Fruit fly (Drosophila melanogaster): Measurements from ENCODE around the gene CG43798.

CG43798 gene

DNA sequence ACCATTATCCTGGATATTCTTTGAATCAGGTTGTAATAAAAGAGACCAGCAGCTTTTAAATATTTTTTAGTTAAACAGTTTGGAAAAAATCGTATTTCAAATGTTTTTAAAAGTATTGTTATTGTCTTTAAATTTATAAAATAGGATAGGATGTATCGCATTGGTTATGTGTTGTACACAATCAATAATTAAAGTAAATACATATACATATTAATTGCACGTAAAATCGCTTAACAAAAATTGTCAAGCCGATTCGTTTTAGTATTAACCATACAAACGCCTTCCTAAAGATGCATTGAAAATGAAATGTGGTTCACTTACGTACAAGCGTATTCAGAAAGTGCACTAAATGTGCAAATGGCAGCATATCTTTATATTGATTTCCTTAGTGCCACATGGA lies at the start of gene CG43798:
Gene CG43798 (plus strand): TSS at position 301 of the 400 bp plus-strand sequence.
- no peak for TF ChIP-seq CG8478 (optimal IDR thresholded peaks at IDR 0.05)
- no peak for TF ChIP-seq CTCF (optimal IDR thresholded peaks at IDR 0.05)

DNA sequence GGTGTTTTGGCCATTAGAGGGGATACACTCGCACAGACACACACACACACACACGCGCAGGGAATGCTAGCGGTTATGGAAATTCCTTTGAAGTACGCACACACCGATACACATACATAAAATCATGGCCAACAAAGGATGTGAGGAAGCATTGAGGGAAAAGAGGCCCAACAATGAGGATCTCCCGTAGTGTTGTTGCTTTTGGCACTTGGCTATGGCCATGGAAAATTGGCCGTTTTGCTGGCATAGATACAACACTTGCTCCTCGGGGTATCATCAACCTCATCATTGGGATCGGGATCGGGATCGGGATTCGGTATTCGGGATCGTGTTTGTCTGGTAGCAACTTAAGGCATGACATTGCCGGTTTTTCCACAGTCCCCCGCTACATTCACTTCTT lies 49.3 kb upstream of the CG43798 start:
- no peak for TF ChIP-seq CG8478 (optimal IDR thresholded peaks at IDR 0.05)
- no peak for TF ChIP-seq CTCF (optimal IDR thresholded peaks at IDR 0.05)

DNA sequence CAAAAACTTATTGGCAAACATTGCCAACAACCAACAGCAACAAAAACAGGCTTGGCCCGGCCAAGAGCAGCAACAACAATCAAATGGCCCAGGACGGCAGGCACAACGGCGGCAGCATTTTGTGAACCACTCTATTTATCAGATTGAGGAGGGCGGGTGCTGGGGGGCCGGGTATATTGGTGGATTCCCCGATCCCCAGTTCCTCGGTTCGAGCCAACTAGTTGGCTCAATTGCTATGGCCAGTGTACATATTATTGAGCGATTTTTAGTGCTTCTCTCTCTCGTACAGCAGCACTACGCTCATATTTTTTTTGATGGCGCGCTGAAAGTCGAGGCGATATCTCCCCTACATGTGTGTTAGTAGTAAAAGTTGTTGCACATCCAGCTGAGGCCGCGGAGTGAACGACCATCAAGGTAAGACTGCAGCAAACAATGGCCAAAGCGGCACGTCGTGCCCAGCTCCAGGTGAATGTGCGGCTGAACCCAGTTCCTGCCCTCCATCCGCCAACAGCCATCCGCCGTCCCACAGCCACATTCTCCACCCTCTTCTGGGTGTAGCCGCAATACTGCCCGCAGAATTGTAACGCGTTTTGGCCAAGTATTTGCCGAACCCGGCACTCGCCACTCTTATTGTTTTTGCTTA lies 46.9 kb upstream of the CG43798 start:
- TF ChIP-seq CG8478 (optimal IDR thresholded peaks at IDR 0.05): no peak
- TF ChIP-seq CTCF (optimal IDR thresholded peaks at IDR 0.05): no peak

DNA sequence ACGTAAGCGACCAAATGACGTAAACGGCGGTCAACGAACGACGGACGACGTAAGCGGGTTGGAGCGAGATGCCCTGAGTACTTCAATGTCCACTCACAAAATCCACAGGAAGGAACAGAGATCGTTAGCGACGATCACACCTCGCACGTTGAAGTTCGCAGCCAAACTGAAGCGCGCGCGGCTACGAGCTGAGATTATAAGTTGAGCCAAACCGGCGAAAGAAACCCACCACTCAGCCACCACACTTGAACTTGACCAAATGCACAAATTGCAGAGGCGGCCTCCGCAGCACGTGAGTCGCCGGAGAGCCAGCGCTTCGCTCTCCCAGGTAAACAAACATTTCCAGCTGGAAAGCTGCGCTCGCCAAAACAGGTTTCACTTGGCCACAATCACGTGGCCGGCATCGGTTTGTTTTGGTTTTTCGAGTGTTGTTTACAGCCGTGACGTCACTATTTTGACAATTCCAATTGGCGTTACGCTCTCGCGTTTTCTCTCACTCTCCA lies 32.7 kb upstream of the CG43798 start, which contains the start of gene dpy:
Gene dpy (minus strand): TSS at position 161 of the 503 bp plus-strand sequence.
- no peak for TF ChIP-seq CG8478 (optimal IDR thresholded peaks at IDR 0.05)
- no peak for TF ChIP-seq CTCF (optimal IDR thresholded peaks at IDR 0.05)

DNA sequence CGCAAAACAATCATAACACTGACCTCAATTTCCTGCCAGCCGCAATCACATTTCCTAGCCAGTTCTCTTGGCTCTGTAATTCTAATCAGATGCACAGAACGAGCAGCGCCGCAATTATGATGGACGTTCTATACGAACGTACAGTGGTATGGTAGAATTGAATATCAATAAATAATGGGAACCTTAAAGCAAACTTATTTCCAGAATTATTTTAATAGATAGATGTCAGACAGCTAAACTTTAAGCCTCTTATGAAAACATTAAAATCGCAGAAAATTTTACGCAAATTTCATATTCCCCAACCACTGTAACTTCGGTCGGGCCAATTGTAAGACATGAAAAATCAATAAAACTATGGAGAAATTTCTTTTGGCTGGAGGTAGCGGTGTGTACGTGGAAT lies 27.7 kb upstream of the CG43798 start:
- TF ChIP-seq CTCF (optimal IDR thresholded peaks at IDR 0.05) (no peak), CG8478 (optimal IDR thresholded peaks at IDR 0.05) (no peak)

DNA sequence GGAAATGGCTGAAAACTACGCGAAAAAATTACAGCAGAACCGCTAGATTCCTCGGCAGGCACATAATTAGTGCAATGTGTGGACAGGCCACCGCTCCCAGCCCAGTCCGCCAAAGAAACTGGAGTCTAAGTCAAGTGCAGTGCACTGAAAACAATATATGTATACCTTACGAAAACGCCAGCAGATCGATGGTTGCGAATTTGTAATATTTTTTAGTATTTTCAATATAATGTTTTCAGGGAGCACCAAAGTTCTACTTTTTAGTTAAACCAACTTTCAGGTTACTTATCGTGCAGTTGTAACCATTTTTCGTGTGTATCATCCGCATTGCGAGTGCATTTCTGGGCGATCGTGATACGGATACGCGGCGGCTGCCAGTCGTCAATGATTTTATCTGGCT lies 24.9 kb upstream of the CG43798 start:
- no peak for TF ChIP-seq CTCF (optimal IDR thresholded peaks at IDR 0.05)
- TF ChIP-seq CG8478 (optimal IDR thresholded peaks at IDR 0.05): no peak

DNA sequence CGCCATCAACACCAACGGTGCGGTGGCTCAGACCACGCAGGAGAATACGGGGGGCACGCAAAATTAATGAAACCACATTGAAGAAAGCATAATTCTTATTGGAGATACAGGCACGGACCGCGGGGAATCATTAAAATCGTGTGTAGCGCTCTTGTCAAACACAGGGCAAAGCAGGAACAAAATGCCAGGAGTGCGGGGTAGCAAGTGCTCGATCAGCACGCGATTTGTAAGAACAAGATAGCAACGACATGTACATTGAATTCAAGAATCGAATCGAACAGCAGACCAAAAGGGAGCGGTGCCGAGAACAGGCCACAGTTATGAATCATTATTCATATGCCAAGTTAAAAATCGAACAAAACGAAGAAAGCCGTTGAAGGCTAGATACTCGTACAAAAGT lies 19.9 kb upstream of the CG43798 start:
- TF ChIP-seq CTCF (optimal IDR thresholded peaks at IDR 0.05) (no peak), CG8478 (optimal IDR thresholded peaks at IDR 0.05) (no peak)

DNA sequence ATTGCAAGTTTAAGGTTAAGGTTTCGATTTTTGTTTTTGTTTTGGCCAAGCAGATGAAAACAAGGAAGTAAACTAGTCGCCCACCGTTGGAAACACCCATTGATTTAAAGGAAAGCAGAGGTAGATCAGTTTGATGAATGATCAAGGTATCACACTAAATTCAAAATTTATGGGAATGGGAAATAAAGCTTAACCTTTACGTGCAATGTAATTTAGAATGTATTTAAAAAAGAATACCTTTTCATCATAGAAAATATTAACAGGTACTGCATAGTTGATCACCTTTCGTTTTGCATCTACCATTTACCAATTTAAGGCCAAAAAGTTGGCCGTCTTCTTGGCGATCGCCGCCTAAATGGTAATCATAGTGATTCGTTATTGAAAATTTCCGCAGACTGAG lies 13.9 kb upstream of the CG43798 start:
- no peak for TF ChIP-seq CTCF (optimal IDR thresholded peaks at IDR 0.05)
- TF ChIP-seq CG8478 (optimal IDR thresholded peaks at IDR 0.05): no peak

DNA sequence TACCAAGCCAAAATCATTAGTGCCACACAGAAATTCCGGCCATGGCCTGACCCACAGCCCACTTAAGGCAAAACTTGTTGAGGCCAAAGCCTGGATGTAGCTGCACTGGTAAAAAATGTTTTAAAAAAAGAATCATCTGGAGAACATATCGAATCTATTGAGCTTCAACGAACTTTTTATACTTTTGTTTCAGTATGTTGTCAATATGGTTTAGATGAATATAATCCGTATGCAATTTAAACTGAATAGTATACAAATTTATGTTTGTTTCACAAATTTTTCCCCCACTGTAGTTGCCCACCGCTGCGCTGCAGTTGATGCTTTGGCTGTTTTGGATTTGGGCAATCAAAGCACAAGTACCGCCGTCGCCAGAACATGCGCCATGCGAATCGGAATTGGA lies 11.5 kb upstream of the CG43798 start:
- TF ChIP-seq CTCF (optimal IDR thresholded peaks at IDR 0.05) (no peak), CG8478 (optimal IDR thresholded peaks at IDR 0.05) (no peak)

DNA sequence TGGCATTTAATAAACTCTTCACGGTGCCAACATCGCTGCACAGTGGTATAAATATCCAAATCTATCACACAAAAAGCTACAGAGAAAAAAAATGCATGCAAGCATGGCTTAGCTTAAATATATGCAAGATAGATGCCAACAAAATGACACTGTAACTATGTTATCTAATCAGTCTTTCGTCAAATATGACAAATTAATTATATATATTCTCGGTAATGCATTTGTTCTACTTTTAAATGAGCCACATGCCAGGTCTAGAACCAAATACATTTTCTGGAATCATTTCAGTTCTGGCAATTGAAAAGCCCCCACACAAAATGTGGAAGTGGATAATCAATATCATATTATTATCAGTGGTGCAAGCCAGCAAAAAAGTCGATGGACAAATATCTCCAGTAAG lies 5.9 kb upstream of the CG43798 start, which contains the start of gene BG642163:
Gene BG642163 (plus strand): TSS at position 301 of the 400 bp plus-strand sequence.
- no peak for TF ChIP-seq CG8478 (optimal IDR thresholded peaks at IDR 0.05)
- no peak for TF ChIP-seq CTCF (optimal IDR thresholded peaks at IDR 0.05)

DNA sequence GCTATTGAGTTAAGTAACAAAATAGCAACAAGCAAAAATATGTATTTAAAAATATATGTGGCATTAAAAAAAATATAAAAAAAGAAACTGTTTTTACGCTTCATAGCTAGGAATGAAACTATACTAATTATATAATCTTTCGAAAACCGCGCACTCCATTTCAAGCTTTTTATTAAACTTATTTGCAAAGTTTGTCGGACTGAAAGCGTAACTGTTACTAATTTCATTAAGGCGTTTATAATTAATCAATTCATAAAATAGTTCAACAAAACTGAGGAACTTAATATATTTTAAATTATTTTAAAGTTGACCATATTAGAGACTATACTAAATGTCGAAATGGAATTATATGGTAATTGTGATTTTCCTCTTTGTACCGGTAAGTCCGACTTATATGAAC lies 4.2 kb upstream of the CG43798 start, which contains the start of gene CG15635:
Gene CG15635 (plus strand): TSS at position 301 of the 400 bp plus-strand sequence.
- TF ChIP-seq CTCF (optimal IDR thresholded peaks at IDR 0.05) (no peak), CG8478 (optimal IDR thresholded peaks at IDR 0.05) (no peak)

DNA sequence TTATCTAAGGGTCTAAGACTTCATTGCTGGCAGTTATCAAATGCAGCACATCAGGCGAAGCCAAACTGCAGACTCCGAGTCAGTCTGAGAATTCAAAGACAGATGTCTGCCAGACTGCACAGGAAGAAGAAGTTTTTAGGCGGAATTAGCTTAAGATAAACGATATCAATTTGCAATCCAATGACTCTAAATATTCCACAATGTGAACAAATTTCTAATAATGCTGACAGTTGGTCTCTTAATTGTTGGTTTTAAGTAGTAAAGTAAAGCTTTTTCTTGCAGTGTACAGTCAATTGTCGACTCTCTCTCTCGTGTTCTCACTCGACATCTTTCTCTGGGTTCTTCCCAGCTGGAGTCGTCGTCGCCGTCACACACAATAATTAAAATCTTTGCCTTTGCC lies 2.0 kb downstream of the CG43798 start:
- no peak for TF ChIP-seq CTCF (optimal IDR thresholded peaks at IDR 0.05)
- TF ChIP-seq CG8478 (optimal IDR thresholded peaks at IDR 0.05): no peak

DNA sequence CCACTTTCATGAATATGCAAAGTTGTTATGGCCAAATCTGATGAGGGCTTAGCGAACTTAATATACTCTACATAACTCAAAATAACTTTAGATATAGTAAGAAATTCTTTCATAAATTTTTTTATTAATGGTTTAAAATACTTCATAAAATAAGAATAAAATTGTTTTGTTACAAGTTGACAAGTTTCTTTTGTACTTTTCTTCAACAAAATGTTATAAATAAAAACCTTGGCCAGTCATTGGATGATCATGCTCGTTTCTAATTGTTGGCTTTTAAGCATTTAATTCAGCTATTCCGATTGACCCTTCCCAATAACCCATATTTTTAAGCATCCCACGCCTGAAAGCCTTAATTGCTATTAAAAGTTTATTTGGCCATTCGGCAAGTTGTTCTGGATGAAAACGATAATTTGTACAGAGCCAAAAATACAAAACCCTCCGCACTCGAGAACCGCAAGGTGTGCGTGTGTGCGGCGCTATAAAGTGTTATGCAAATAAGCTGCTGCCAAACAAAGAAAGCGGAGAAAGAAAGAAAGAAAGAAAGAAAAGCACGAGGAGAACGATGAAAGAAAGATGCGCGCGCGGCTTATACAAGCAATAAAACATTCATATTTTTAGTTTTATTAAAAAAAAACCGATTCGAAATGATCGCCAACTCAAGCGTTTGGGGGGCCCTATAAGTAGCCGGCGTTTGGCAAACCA lies 4.1 kb downstream of the CG43798 start, which contains the start of gene CG3355:
Gene CG3355 (plus strand): TSS at position 652 of the 702 bp plus-strand sequence.
- no peak for TF ChIP-seq CG8478 (optimal IDR thresholded peaks at IDR 0.05)
- no peak for TF ChIP-seq CTCF (optimal IDR thresholded peaks at IDR 0.05)

DNA sequence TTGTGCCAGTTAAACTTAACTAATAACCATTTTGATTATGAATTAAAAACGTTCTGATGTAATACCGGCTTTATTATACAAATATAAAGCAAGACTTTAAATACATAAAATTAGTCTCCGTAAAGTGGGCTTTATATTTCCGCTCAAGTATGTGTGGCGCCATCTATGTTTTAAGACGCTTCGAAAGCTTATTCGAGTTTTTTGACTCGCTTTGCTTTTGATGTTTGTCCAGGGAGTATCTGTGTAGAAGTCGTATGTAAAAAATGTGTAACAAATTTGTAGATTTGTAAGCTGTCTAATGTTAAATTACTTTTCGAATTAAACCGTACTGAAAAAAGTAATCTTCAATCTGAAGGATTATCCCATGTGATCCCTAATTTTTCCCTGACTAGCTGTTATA lies 14.1 kb downstream of the CG43798 start:
- TF ChIP-seq CG8478 (optimal IDR thresholded peaks at IDR 0.05) (no peak), CTCF (optimal IDR thresholded peaks at IDR 0.05) (peak; percentile 54 to 76)

DNA sequence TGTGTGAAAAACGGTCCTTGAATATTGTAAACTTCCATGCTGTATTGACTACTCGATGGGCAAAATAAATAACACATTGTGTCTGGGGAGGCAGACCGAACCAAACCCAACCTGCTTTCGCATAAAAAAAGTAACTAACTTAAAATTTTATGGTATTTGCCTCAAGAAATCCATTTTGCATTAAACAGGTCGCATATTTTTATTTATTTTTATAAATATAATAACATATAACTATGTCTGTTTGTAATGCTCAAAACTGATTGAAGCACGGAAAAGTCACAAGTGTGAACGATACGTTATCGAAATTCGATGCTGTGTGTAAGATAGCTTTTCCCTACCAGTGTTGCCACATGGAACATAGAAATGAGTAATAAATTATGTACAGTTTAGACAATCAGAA lies 35.5 kb downstream of the CG43798 start, which contains the start of gene CG11929:
Gene CG11929 (plus strand): TSS at position 301 of the 400 bp plus-strand sequence.
- TF ChIP-seq CG8478 (optimal IDR thresholded peaks at IDR 0.05): no peak
- no peak for TF ChIP-seq CTCF (optimal IDR thresholded peaks at IDR 0.05)

DNA sequence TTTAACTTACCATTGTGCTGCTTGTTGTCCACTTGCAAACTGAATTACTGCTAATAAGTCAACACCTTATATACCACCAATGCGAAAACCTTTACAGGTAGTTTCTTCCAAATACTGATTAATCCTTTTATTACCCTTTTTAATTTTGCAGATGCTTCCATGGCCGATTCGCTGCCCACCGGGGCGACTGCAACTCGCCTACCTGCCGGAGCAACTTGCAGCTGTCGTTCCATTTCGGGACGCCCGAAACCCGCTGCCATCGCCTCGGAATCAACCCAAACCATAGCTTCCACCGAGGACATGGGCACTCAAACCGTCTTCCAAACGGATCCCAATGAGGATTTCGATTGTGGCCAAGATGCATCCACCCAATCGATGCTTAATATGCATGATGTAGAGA lies 37.5 kb downstream of the CG43798 start, which contains the start of gene Elba1:
Gene Elba1 (minus strand): TSS at position 101 of the 400 bp plus-strand sequence.
- no peak for TF ChIP-seq CG8478 (optimal IDR thresholded peaks at IDR 0.05)
